Worm (Caenorhabditis elegans) whole organism, L4 larva: Measurements from ENCODE around the gene T03F6.4.

Experiments
- F37D6.2 ChIP-seq: sonication (generic microtip); optimal IDR thresholded peaks from 2 replicates; lab custom pipeline; 2016; ENCODE audit warnings: mild to moderate bottlenecking, missing genetic modification characterization, missing compliant biosample characterization
- F44E2.7 ChIP-seq: fragments of 200-800 bp; sonication (Bioruptor generic); IDR thresholded peaks from 2 replicates; pipeline ENCODE4 v2.1.2; 2022; ENCODE audit warnings: missing genetic modification characterization, missing compliant biosample characterization
- Y48G9A.11 ChIP-seq: fragments of 200-800 bp; sonication (Bioruptor generic); IDR thresholded peaks from 2 replicates; pipeline ENCODE4 v1.3.6; 2022; ENCODE audit warnings: missing genetic modification reagents, missing genetic modification characterization, missing compliant biosample characterization
- attf-4 ChIP-seq: sonication (generic microtip); optimal IDR thresholded peaks from 3 replicates; lab custom pipeline; 2017; ENCODE audit warnings: missing biosample characterization, missing genetic modification characterization
- ceh-20 ChIP-seq: fragments of 200-800 bp; sonication (Bioruptor generic); IDR thresholded peaks from 2 replicates; pipeline ENCODE4 v1.3.6; 2022; ENCODE audit warnings: missing genetic modification reagents, missing genetic modification characterization, missing compliant biosample characterization
- ceh-82 ChIP-seq: sonication (generic microtip); optimal IDR thresholded peaks from 2 replicates; lab custom pipeline; 2017; ENCODE audit warnings: missing biosample characterization, missing genetic modification characterization
- dmd-6 ChIP-seq: fragments of 200-800 bp; sonication (Bioruptor generic); IDR thresholded peaks from 2 replicates; pipeline ENCODE4 v1.3.6; 2022; ENCODE audit warnings: missing genetic modification reagents, missing genetic modification characterization, missing compliant biosample characterization
- dmd-8 ChIP-seq: fragments of 200-800 bp; sonication (Bioruptor generic); IDR thresholded peaks from 2 replicates; pipeline ENCODE4 v1.3.6; 2022; ENCODE audit warnings: missing genetic modification characterization, missing compliant biosample characterization
- gei-8 ChIP-seq: fragments of 200-800 bp; sonication (Bioruptor generic); optimal IDR thresholded peaks from 2 replicates; lab custom pipeline; 2018; ENCODE audit warnings: mild to moderate bottlenecking, missing genetic modification characterization, missing compliant biosample characterization
- hif-1 ChIP-seq, 2 experiments: sonication (generic microtip); optimal IDR thresholded peaks; 2 replicates each; lab custom pipeline; 2016 to 2017; ENCODE audit warnings: missing compliant biosample characterization in 2 of 2, missing genetic modification characterization in 2 of 2, missing genetic modification reagents in 2 of 2, missing genotype in 2 of 2, mild to moderate bottlenecking in 1 of 2
- hlh-11 ChIP-seq: fragments of 200-800 bp; sonication (Bioruptor generic); optimal IDR thresholded peaks from 2 replicates; lab custom pipeline; 2018; ENCODE audit warnings: mild to moderate bottlenecking, missing genetic modification characterization, missing compliant biosample characterization
- jun-1 ChIP-seq: fragments of 150-350 bp; optimal IDR thresholded peaks from 2 replicates; lab custom pipeline; 2014; ENCODE audit warnings: missing biosample characterization, missing genetic modification reagents, missing genetic modification characterization
- lin-38 ChIP-seq: fragments of 200-800 bp; sonication (Bioruptor generic); IDR thresholded peaks from 2 replicates; pipeline ENCODE4 v1.3.6; 2022; ENCODE audit warnings: missing genetic modification reagents, missing genetic modification characterization, missing compliant biosample characterization
- lin-39 ChIP-seq: fragments of 150-350 bp; optimal IDR thresholded peaks from 2 replicates; lab custom pipeline; 2014; ENCODE audit warnings: missing biosample characterization, missing genetic modification reagents, missing genetic modification characterization
- madf-5 ChIP-seq, 2 experiments: fragments of 200-800 bp; sonication (Bioruptor generic); IDR thresholded peaks; 2 replicates each; pipeline ENCODE4 v1.3.6; 2022; ENCODE audit warnings: missing compliant biosample characterization in 2 of 2, missing genetic modification characterization in 2 of 2
- madf-9 ChIP-seq: fragments of 200-800 bp; sonication (Bioruptor generic); conservative IDR thresholded peaks from 2 replicates; pipeline ENCODE4 v1.3.6; 2022; ENCODE audit warnings: missing genetic modification reagents, missing genetic modification characterization, missing compliant biosample characterization
- mdt-29 ChIP-seq: fragments of 200-800 bp; sonication (Bioruptor generic); IDR thresholded peaks from 2 replicates; pipeline ENCODE4 v1.3.6; 2022; ENCODE audit warnings: missing genetic modification reagents, missing genetic modification characterization, missing compliant biosample characterization
- nhr-10 ChIP-seq: fragments of 150-350 bp; optimal IDR thresholded peaks from 2 replicates; lab custom pipeline; 2014; ENCODE audit warnings: missing biosample characterization, missing genetic modification characterization
- nhr-11 ChIP-seq: fragments of 150-350 bp; optimal IDR thresholded peaks from 2 replicates; lab custom pipeline; 2014; ENCODE audit warnings: missing biosample characterization, missing genetic modification characterization
- nhr-237 ChIP-seq: sonication (generic microtip); optimal IDR thresholded peaks from 2 replicates; lab custom pipeline; 2017; ENCODE audit warnings: missing biosample characterization, missing genetic modification characterization
- nhr-6 ChIP-seq: fragments of 150-350 bp; optimal IDR thresholded peaks from 2 replicates; lab custom pipeline; 2014; ENCODE audit warnings: missing biosample characterization, missing genetic modification characterization
- pha-4 ChIP-seq, 2 experiments: fragments of 150-350 bp in 1 of 2; fragments of 200-800 bp in 1 of 2; sonication (Bioruptor generic) in 1 of 2; IDR thresholded peaks in 1 of 2; optimal IDR thresholded peaks in 1 of 2; 2 replicates each; pipeline versions ENCODE4 v1.3.6 to Lab custom; 2014 to 2022; ENCODE audit warnings: missing genetic modification characterization in 2 of 2, missing genetic modification reagents in 2 of 2, missing biosample characterization in 1 of 2, missing compliant biosample characterization in 1 of 2
- rbr-2 ChIP-seq: sonication (generic microtip); optimal IDR thresholded peaks from 2 replicates; lab custom pipeline; 2016; ENCODE audit warnings: missing genotype, missing genetic modification characterization, missing compliant biosample characterization
- spr-1 ChIP-seq: sonication (generic microtip); optimal IDR thresholded peaks from 2 replicates; lab custom pipeline; 2016; ENCODE audit warnings: mild to moderate bottlenecking, missing genetic modification characterization, missing compliant biosample characterization
- ztf-11 ChIP-seq: fragments of 150-350 bp; optimal IDR thresholded peaks from 2 replicates; lab custom pipeline; 2014; ENCODE audit warnings: missing biosample characterization, missing genetic modification characterization

Gene T03F6.4

ce11 chrIII:13435570-13435969 lies 49.6 kb downstream of the T03F6.4 start, which contains the start of gene F45G2.8:
TSS of gene F45G2.8 (minus strand) at chrIII:13435670.
- TF ChIP-seq nhr-6: no peak
- no peak for TF ChIP-seq rbr-2 (tag; lab: Kevin White, UChicago)
- no peak for TF ChIP-seq hif-1 (tag; optimal IDR thresholded peaks at IDR 0.05; lab: Kevin White, UChicago)
- no peak for TF ChIP-seq dmd-8 (GFP tag; lab: Robert Waterston, UW)
- no peak for TF ChIP-seq ceh-20 (GFP tag; lab: Robert Waterston, UW)
- TF ChIP-seq pha-4 (GFP tag; IDR thresholded peaks at IDR 0.05; lab: Robert Waterston, UW): no peak
- no peak for TF ChIP-seq pha-4 (tag; optimal IDR thresholded peaks at IDR 0.05; lab: Kevin White, UChicago)
- no peak for TF ChIP-seq mdt-29 (GFP tag; lab: Robert Waterston, UW)
- no peak for TF ChIP-seq ceh-82 (tag; lab: Kevin White, UChicago)
- no peak for TF ChIP-seq gei-8 (GFP tag; lab: Kevin White, UChicago)
- no peak for TF ChIP-seq nhr-11 (tag; lab: Kevin White, UChicago)
- no peak for TF ChIP-seq nhr-237 (tag; lab: Kevin White, UChicago)
- no peak for TF ChIP-seq F37D6.2 (tag; lab: Kevin White, UChicago)
- no peak for TF ChIP-seq madf-5 (GFP tag; IDR thresholded peaks at IDR 0.05; lab: Robert Waterston, UW)
- no peak for TF ChIP-seq dmd-6 (GFP tag; lab: Robert Waterston, UW)
- TF ChIP-seq ztf-11 (tag; lab: Kevin White, UChicago): no peak
- no peak for TF ChIP-seq F44E2.7 (GFP tag; lab: Robert Waterston, UW)
- no peak for TF ChIP-seq Y48G9A.11 (GFP tag; lab: Robert Waterston, UW)
- no peak for TF ChIP-seq lin-38 (GFP tag; lab: Robert Waterston, UW)
- no peak for TF ChIP-seq spr-1 (tag; lab: Kevin White, UChicago)

- TF ChIP-seq hlh-11: no peak
- no peak for TF ChIP-seq lin-39
- TF ChIP-seq nhr-10 (tag; lab: Kevin White, UChicago): no peak
- no peak for TF ChIP-seq jun-1 (tag; lab: Kevin White, UChicago)
- TF ChIP-seq attf-4 (tag; lab: Kevin White, UChicago): no peak
- no peak for TF ChIP-seq nhr-237 (tag; lab: Kevin White, UChicago)
- TF ChIP-seq madf-9 (GFP tag; lab: Robert Waterston, UW): no peak
- TF ChIP-seq, all 104 proteins: peak for 0
These were observed 50.9 kb downstream of the T03F6.4 start, which contains the start of gene F45G2.9 for ce11 chrIII:13436843-13437242. TSS of gene F45G2.9 (minus strand) at chrIII:13436943.
